Fruit fly (Drosophila melanogaster): Measurements from ENCODE around the gene Galphaf.

Gene Galphaf

dm6 chr3L:16711430-16712228 lies 43.9 kb upstream of the Galphaf start, which contains the start of the genes CG43954, Lasp and Dab (continued):
- TF ChIP-seq Ets21C (GFP tag; optimal IDR thresholded peaks at IDR 0.05), result no peak
- TF ChIP-seq fd59A (GFP tag; optimal IDR thresholded peaks at IDR 0.05), result no peak
- no peak for TF ChIP-seq Hr4 (GFP tag; optimal IDR thresholded peaks at IDR 0.05)
- TF ChIP-seq CG6276 (GFP tag; optimal IDR thresholded peaks at IDR 0.05), result peak; percentile 11
- no peak for TF ChIP-seq cyc (GFP tag; optimal IDR thresholded peaks at IDR 0.05)
- TF ChIP-seq CG3032 (tag; optimal IDR thresholded peaks at IDR 0.05), result peak; percentile 8
- TF ChIP-seq CG1621 (tag; optimal IDR thresholded peaks at IDR 0.05), result peak; percentile 22
- TF ChIP-seq Met (GFP tag; optimal IDR thresholded peaks at IDR 0.05), result peak; percentile 35
- TF ChIP-seq acj6 (GFP tag; optimal IDR thresholded peaks at IDR 0.05), result no peak

dm6 chr3L:16710258-16711020 lies 42.7 kb upstream of the Galphaf start:
- TF ChIP-seq fkh (GFP tag; optimal IDR thresholded peaks at IDR 0.05), result peak; percentile 20
- no peak for TF ChIP-seq Sox14 (GFP tag; optimal IDR thresholded peaks at IDR 0.05)
- TF ChIP-seq topi (GFP tag; optimal IDR thresholded peaks at IDR 0.05), result peak; percentile 44
- peak; percentile 83 for TF ChIP-seq Eip78C (GFP tag)
- peak; percentile 76; the same call in 1 of the 3 replicates for TF ChIP-seq CG6163 (GFP tag; IDR thresholded peaks at IDR 0.05)
- no peak for TF ChIP-seq Ets21C (GFP tag; optimal IDR thresholded peaks at IDR 0.05)
- TF ChIP-seq CG6808 (GFP tag; optimal IDR thresholded peaks at IDR 0.05), result peak; percentile 62
- peak; percentile 85 for TF ChIP-seq CG8119 (GFP tag; IDR thresholded peaks at IDR 0.05)
- peak; percentile 68 for TF ChIP-seq CG6276 (GFP tag; optimal IDR thresholded peaks at IDR 0.05)
- peak; percentile 73 for TF ChIP-seq dsx (GFP tag; optimal IDR thresholded peaks at IDR 0.05; ENCODE audit: poor library complexity, severe bottlenecking)
- peak; percentile 23 for TF ChIP-seq lz (GFP tag; optimal IDR thresholded peaks at IDR 0.05)
- no peak for TF ChIP-seq Hr39 (GFP tag; optimal IDR thresholded peaks at IDR 0.05)
- TF ChIP-seq eg (GFP tag; IDR thresholded peaks at IDR 0.05), result peak; percentile 85
- no peak for TF ChIP-seq CG8319 (GFP tag; optimal IDR thresholded peaks at IDR 0.05)
- peak; percentile 37 for TF ChIP-seq esn (GFP tag; optimal IDR thresholded peaks at IDR 0.05)
- peak; percentile 56 for TF ChIP-seq CG11902 (GFP tag; optimal IDR thresholded peaks at IDR 0.05)
- TF ChIP-seq CG10669 (GFP tag; optimal IDR thresholded peaks at IDR 0.05), result peak; percentile 63
- no peak for TF ChIP-seq Smox (GFP tag; optimal IDR thresholded peaks at IDR 0.05)
- peak; percentile 23 for TF ChIP-seq dac (GFP tag; optimal IDR thresholded peaks at IDR 0.05)
- peak; percentile 60; the same call in 1 of the 2 replicates for TF ChIP-seq Gug (GFP tag; IDR thresholded peaks at IDR 0.05)
- peak; percentile 10 for TF ChIP-seq pdm3 (GFP tag; optimal IDR thresholded peaks at IDR 0.05)
- TF ChIP-seq OdsH (GFP tag; optimal IDR thresholded peaks at IDR 0.05), result peak; percentile 53
- TF ChIP-seq Sox102F (GFP tag; optimal IDR thresholded peaks at IDR 0.05), result no peak
- TF ChIP-seq CG9139 (GFP tag; optimal IDR thresholded peaks at IDR 0.05), result peak; percentile 34
- TF ChIP-seq svp (GFP tag), result peak; percentile 86
- peak; percentile 44 for TF ChIP-seq Lpt (GFP tag; optimal IDR thresholded peaks at IDR 0.05)
- peak; percentile 45 for TF ChIP-seq net (GFP tag; optimal IDR thresholded peaks at IDR 0.05)
- no peak for TF ChIP-seq Sox15 (GFP tag; optimal IDR thresholded peaks at IDR 0.05)
- TF ChIP-seq Ets96B (tag; optimal IDR thresholded peaks at IDR 0.05), result peak; percentile 53
- TF ChIP-seq CG3919 (GFP tag; optimal IDR thresholded peaks at IDR 0.05), result peak; percentile 22
- peak; percentile 48 for TF ChIP-seq CG16779 (tag; optimal IDR thresholded peaks at IDR 0.05)
- no peak for TF ChIP-seq vri (GFP tag; optimal IDR thresholded peaks at IDR 0.05)
- peak; percentile 74 for TF ChIP-seq CG3032 (tag; optimal IDR thresholded peaks at IDR 0.05)
- peak; percentile 35 for TF ChIP-seq spab (GFP tag; optimal IDR thresholded peaks at IDR 0.05)
- peak; percentile 68 to 77 for TF ChIP-seq ss (GFP tag; optimal IDR thresholded peaks at IDR 0.05)
- peak; percentile 45 for TF ChIP-seq acj6 (GFP tag; optimal IDR thresholded peaks at IDR 0.05)
- no peak for TF ChIP-seq fd85E (GFP tag; optimal IDR thresholded peaks at IDR 0.05)
- TF ChIP-seq salr (GFP tag; optimal IDR thresholded peaks at IDR 0.05), result peak; percentile 10 to 44
- TF ChIP-seq fd59A (GFP tag; optimal IDR thresholded peaks at IDR 0.05), result no peak
- no peak for TF ChIP-seq Met (GFP tag; optimal IDR thresholded peaks at IDR 0.05)
- TF ChIP-seq CG11762 (GFP tag; optimal IDR thresholded peaks at IDR 0.05; ENCODE audit: insufficient read depth), result peak; percentile 1
- no peak for TF ChIP-seq CG1621 (tag; optimal IDR thresholded peaks at IDR 0.05)
- TF ChIP-seq cyc (GFP tag; optimal IDR thresholded peaks at IDR 0.05), result peak; percentile 30
- peak; percentile 50 for TF ChIP-seq CG7368 (GFP tag; optimal IDR thresholded peaks at IDR 0.05)

Measured in whole organism, prepupa.